Worm (Caenorhabditis elegans) whole organism, L4 larva: ENCODE data around the gene R102.3.

ENCODE experiments used
- F49E8.2 ChIP-seq: sonication (generic microtip); optimal IDR thresholded peaks from 2 replicates; lab custom pipeline; 2016; ENCODE audit warnings: missing compliant biosample characterization, mild to moderate bottlenecking, missing genetic modification characterization, borderline replicate concordance
- R02D3.7 ChIP-seq: fragments of 150-350 bp; sonication (generic microtip); optimal IDR thresholded peaks from 3 replicates; lab custom pipeline; 2014; ENCODE audit warnings: missing biosample characterization, missing genetic modification characterization
- T26A8.4 ChIP-seq: fragments of 200-800 bp; sonication (Bioruptor generic); IDR thresholded peaks from 2 replicates; pipeline ENCODE4 v1.3.6; 2022; ENCODE audit warnings: missing genetic modification characterization, missing compliant biosample characterization
- Y5F2A.4 ChIP-seq: fragments of 200-800 bp; sonication (Bioruptor generic); optimal IDR thresholded peaks from 2 replicates; lab custom pipeline; 2018; ENCODE audit warnings: mild to moderate bottlenecking, missing genetic modification characterization, missing compliant biosample characterization
- Y75B8A.6 ChIP-seq: fragments of 200-800 bp; sonication (Bioruptor generic); IDR thresholded peaks from 2 replicates; pipeline ENCODE4 v1.3.6; 2022; ENCODE audit warnings: missing genetic modification reagents, missing genetic modification characterization, missing compliant biosample characterization
- arid-1 ChIP-seq: fragments of 200-800 bp; sonication (Bioruptor generic); conservative IDR thresholded peaks from 2 replicates; pipeline ENCODE4 v1.3.6; 2022; ENCODE audit warnings: missing genetic modification reagents, missing genetic modification characterization, missing compliant biosample characterization
- ces-1 ChIP-seq: fragments of 150-350 bp; sonication (generic microtip); optimal IDR thresholded peaks from 4 replicates; lab custom pipeline; 2014; ENCODE audit warnings: missing biosample characterization, missing genetic modification reagents, missing genetic modification characterization
- ctbp-1 ChIP-seq: fragments of 200-800 bp; sonication (Bioruptor generic); IDR thresholded peaks from 2 replicates; pipeline ENCODE4 v1.3.6; 2022; ENCODE audit warnings: missing genetic modification reagents, missing genetic modification characterization, missing compliant biosample characterization
- daf-19 ChIP-seq: fragments of 200-800 bp; sonication (Bioruptor generic); conservative IDR thresholded peaks from 2 replicates; pipeline ENCODE4 v1.3.6; 2022; ENCODE audit warnings: missing genetic modification characterization, missing compliant biosample characterization
- daf-8 ChIP-seq: fragments of 200-800 bp; sonication (Bioruptor generic); IDR thresholded peaks from 2 replicates; pipeline ENCODE4 v1.3.6; 2022; ENCODE audit warnings: missing genetic modification characterization, missing compliant biosample characterization
- fkh-10 ChIP-seq: fragments of 150-350 bp; optimal IDR thresholded peaks from 2 replicates; lab custom pipeline; 2014; ENCODE audit warnings: missing biosample characterization, missing genetic modification reagents, missing genetic modification characterization
- fos-1 ChIP-seq: fragments of 150-350 bp; optimal IDR thresholded peaks from 2 replicates; lab custom pipeline; 2014; ENCODE audit warnings: missing biosample characterization, missing genetic modification characterization
- hlh-11 ChIP-seq: fragments of 200-800 bp; sonication (Bioruptor generic); optimal IDR thresholded peaks from 2 replicates; lab custom pipeline; 2018; ENCODE audit warnings: mild to moderate bottlenecking, missing genetic modification characterization, missing compliant biosample characterization
- hlh-30 ChIP-seq: sonication (generic microtip); optimal IDR thresholded peaks from 2 replicates; lab custom pipeline; 2017; ENCODE audit warnings: antibody characterized with exemption, mild to moderate bottlenecking, missing genetic modification characterization, missing compliant biosample characterization; ENCODE audit not compliant: insufficient read depth
- lin-29 ChIP-seq: fragments of 200-800 bp; sonication (Bioruptor generic); IDR thresholded peaks from 2 replicates; pipeline ENCODE4 v1.3.6; 2022; ENCODE audit warnings: missing genetic modification reagents, missing genetic modification characterization, missing compliant biosample characterization
- lir-3 ChIP-seq: sonication (generic microtip); optimal IDR thresholded peaks from 2 replicates; lab custom pipeline; 2016; ENCODE audit warnings: mild to moderate bottlenecking, missing genetic modification characterization, missing compliant biosample characterization
- madf-5 ChIP-seq, 2 experiments: fragments of 200-800 bp; sonication (Bioruptor generic); IDR thresholded peaks; 2 replicates each; pipeline ENCODE4 v1.3.6; 2022; ENCODE audit warnings: missing compliant biosample characterization in 2 of 2, missing genetic modification characterization in 2 of 2
- madf-9 ChIP-seq: fragments of 200-800 bp; sonication (Bioruptor generic); conservative IDR thresholded peaks from 2 replicates; pipeline ENCODE4 v1.3.6; 2022; ENCODE audit warnings: missing genetic modification reagents, missing genetic modification characterization, missing compliant biosample characterization
- mep-1 ChIP-seq: fragments of 150-350 bp; sonication (generic microtip); optimal IDR thresholded peaks from 3 replicates; lab custom pipeline; 2014; ENCODE audit warnings: missing biosample characterization, missing genetic modification characterization
- mes-2 ChIP-seq: sonication (generic microtip); optimal IDR thresholded peaks from 2 replicates; lab custom pipeline; 2016; ENCODE audit warnings: missing genotype, mild to moderate bottlenecking, missing genetic modification characterization, missing compliant biosample characterization; ENCODE audit not compliant: poor library complexity, severe bottlenecking
- nhr-11 ChIP-seq: fragments of 150-350 bp; optimal IDR thresholded peaks from 2 replicates; lab custom pipeline; 2014; ENCODE audit warnings: missing biosample characterization, missing genetic modification characterization
- nhr-237 ChIP-seq: sonication (generic microtip); optimal IDR thresholded peaks from 2 replicates; lab custom pipeline; 2017; ENCODE audit warnings: missing biosample characterization, missing genetic modification characterization
- nhr-28 ChIP-seq: fragments of 150-350 bp; optimal IDR thresholded peaks from 2 replicates; lab custom pipeline; 2014; ENCODE audit warnings: missing biosample characterization, missing genetic modification characterization
- php-3 ChIP-seq: fragments of 200-800 bp; sonication (Bioruptor generic); IDR thresholded peaks from 2 replicates; pipeline ENCODE4 v1.3.6; 2022; ENCODE audit warnings: missing genetic modification reagents, missing genetic modification characterization, missing compliant biosample characterization
- pqm-1 ChIP-seq: sonication (generic microtip); optimal IDR thresholded peaks from 2 replicates; lab custom pipeline; 2017; ENCODE audit warnings: missing biosample characterization, missing genetic modification characterization
- rbr-2 ChIP-seq: sonication (generic microtip); optimal IDR thresholded peaks from 2 replicates; lab custom pipeline; 2016; ENCODE audit warnings: missing genotype, missing genetic modification characterization, missing compliant biosample characterization
- saeg-2 ChIP-seq: fragments of 200-800 bp; sonication (Bioruptor generic); IDR thresholded peaks from 2 replicates; pipeline ENCODE4 v1.3.6; 2022; ENCODE audit warnings: missing genetic modification reagents, missing genetic modification characterization, missing compliant biosample characterization
- skn-1 ChIP-seq: fragments of 150-350 bp; optimal IDR thresholded peaks from 2 replicates; lab custom pipeline; 2014; ENCODE audit warnings: missing biosample characterization, missing genetic modification characterization
- snpc-4 ChIP-seq: fragments of 150-350 bp; optimal IDR thresholded peaks from 2 replicates; lab custom pipeline; 2014; ENCODE audit warnings: missing biosample characterization, missing genetic modification characterization
- spr-3 ChIP-seq: fragments of 200-800 bp; sonication (Bioruptor generic); optimal IDR thresholded peaks from 2 replicates; lab custom pipeline; 2018; ENCODE audit warnings: mild to moderate bottlenecking, missing genetic modification characterization, missing compliant biosample characterization
- unc-62 ChIP-seq, 3 experiments: fragments of 150-350 bp in 1 of 3; sonication (generic microtip); optimal IDR thresholded peaks in 2 of 3; peaks in 1 of 3; 1 replicate in 1 of 3; 2 replicates in 2 of 3; lab custom pipeline; 2014 to 2017; ENCODE audit warnings: missing biosample characterization in 3 of 3, missing genetic modification characterization in 3 of 3, missing genetic modification reagents in 3 of 3, missing genotype in 1 of 3
- zfp-2 ChIP-seq: sonication (generic microtip); optimal IDR thresholded peaks from 2 replicates; lab custom pipeline; 2016; ENCODE audit warnings: mild to moderate bottlenecking, missing genetic modification characterization, missing compliant biosample characterization
- zip-2 ChIP-seq: fragments of 150-350 bp; optimal IDR thresholded peaks from 2 replicates; lab custom pipeline; 2014; ENCODE audit warnings: missing biosample characterization, missing genetic modification characterization

The R102.3 gene

DNA sequence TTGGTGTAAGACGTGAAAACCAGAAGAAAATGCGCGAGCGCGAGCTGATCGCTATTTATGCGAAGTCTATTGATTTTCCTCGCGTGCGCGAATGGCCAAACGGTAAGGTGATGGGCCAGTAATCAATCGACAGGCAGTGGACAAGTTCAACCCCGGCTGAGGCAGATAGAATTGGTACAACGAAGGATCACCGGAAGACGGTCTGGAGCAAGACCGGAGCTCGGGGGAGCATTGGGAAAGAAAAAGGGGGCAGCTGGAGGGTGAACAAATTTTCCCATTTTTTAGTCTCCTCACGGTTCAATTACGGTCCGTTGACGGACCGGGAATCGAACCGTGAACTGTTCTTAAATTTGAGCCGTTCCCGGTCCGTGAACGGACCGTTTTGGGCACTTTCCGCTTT, 31.0 kb upstream of the R102.3 start (continued):
- 0 out of 2 replicates have a peak, but pooled peaks have one; percentile 35 for TF ChIP-seq saeg-2 (GFP tag; lab: Robert Waterston, UW)

DNA sequence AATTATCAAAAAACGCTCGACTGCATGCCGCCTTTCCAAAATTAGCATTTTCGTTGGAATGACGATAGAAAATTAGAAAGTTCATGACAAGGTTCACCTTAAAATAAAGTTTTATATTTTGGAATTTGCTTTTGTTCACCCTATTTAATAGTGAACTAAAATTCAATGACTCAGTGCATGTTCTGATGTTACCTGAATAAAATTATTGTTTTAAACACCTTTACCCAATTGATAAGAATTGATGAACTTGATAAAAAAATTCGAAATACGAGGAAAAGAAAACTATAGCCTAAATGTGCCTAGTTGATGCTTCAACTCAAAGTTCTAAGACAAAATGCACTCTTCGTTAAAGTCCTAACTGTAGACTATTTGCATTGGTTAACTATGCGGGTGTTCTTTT, 28.2 kb upstream of the R102.3 start:
- no peak for TF ChIP-seq mep-1 (tag; lab: Kevin White, UChicago)
- peak in 1 of 2 experiments; percentile 79 for TF ChIP-seq unc-62 (GFP tag; optimal IDR thresholded peaks at IDR 0.05 in 1 of 2; lab: Kevin White, UChicago)
- no peak for TF ChIP-seq unc-62 (tag; optimal IDR thresholded peaks at IDR 0.05; lab: Kevin White, UChicago)
- no peak for TF ChIP-seq rbr-2 (tag; lab: Kevin White, UChicago)
- TF ChIP-seq nhr-28 (tag; lab: Kevin White, UChicago), result peak; percentile 18

DNA sequence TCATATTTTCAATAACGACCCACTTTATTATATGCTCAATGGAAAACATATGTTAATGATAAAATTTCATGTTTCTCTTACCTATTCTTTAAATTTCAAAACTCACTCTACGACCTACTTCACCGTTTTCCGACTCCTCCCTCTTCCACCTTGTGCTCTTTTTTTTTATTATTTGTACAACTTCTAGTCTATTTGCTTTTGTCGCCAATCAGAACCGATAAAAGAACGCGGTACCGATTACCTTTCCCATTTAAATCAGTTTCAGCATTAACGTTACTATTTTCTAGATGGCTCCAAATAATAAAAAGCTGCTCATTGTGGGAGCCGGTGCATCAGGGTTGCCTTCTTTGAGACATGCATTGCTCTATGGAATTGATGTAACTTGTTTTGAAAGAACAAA, 27.6 kb upstream of the R102.3 start, which contains the start of gene fmo-1:
fmo-1 (plus strand) TSS at position 98 of the 400 bp plus-strand sequence.
- TF ChIP-seq hlh-11 (peak; percentile 16), fos-1 (no peak), T26A8.4 (GFP tag; lab: Robert Waterston, UW) (no peak), R02D3.7 (tag; lab: Kevin White, UChicago) (no peak), lir-3 (tag; lab: Kevin White, UChicago) (no peak), arid-1 (no peak), pqm-1 (peak; percentile 50), nhr-28 (tag; lab: Kevin White, UChicago) (peak; percentile 60), Y75B8A.6 (no peak)

DNA sequence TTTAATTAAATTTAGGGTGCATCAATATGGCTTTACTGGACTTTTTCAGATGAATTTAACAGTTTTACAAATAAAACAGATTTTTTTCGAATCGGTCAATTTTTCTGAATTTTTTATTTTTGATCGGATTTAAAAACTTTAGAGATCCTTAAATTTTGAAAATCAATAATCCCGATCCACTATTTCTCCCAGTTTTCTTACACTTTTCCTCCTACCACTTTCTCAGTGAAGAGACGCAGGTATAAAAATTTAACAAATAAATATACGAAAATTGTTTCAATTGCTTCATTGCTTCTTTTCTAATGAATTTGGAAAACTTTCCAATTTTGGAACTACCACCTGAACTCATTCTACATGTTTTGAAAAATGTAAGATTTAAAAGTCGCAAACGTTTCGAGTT, 25.2 kb upstream of the R102.3 start, which contains the start of gene K08C7.7:
K08C7.7 (plus strand) TSS at position 301 of the 400 bp plus-strand sequence.
- no peak for TF ChIP-seq zfp-2 (tag; lab: Kevin White, UChicago)
- TF ChIP-seq lin-29 (GFP tag; lab: Robert Waterston, UW), result no peak
- no peak for TF ChIP-seq Y75B8A.6
- no peak for TF ChIP-seq zip-2
- no peak for TF ChIP-seq daf-19 (GFP tag; lab: Robert Waterston, UW)
- no peak for TF ChIP-seq Y5F2A.4 (GFP tag; lab: Kevin White, UChicago)
- no peak for TF ChIP-seq nhr-237
- TF ChIP-seq php-3 (GFP tag; lab: Robert Waterston, UW), result no peak

DNA sequence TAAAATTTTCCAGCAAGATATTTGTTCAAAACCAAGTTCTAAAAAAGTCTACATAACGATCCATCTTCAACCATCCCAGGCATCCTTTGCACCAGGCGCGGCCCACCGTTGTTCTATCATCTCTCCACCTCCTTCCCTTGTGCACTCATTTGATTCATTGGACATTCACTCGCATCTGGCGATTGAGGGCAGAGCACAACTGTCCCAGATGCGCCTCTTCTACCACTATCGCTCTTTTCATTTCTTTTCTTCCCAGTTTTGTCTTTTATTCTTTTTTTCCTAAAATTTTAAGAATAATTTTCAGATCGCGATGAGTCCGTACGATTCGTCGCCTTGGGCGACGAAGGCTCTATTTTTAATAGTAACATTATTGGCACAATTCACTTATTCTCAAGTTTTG, 22.8 kb upstream of the R102.3 start, which contains the start of gene epi-1:
epi-1 (plus strand) TSS at position 301 of the 400 bp plus-strand sequence.
- no peak for TF ChIP-seq unc-62 (GFP tag; optimal IDR thresholded peaks at IDR 0.05 in 1 of 2; lab: Kevin White, UChicago)
- TF ChIP-seq unc-62 (tag; optimal IDR thresholded peaks at IDR 0.05; lab: Kevin White, UChicago), result no peak
- TF ChIP-seq spr-3, result no peak
- TF ChIP-seq zfp-2 (tag; lab: Kevin White, UChicago), result no peak
- TF ChIP-seq ctbp-1 (GFP tag; lab: Robert Waterston, UW), result no peak
- TF ChIP-seq madf-5 (GFP tag; IDR thresholded peaks at IDR 0.05; lab: Robert Waterston, UW), result no peak
- TF ChIP-seq hlh-30 (tag; lab: Kevin White, UChicago), result no peak
- TF ChIP-seq skn-1 (tag; lab: Kevin White, UChicago), result no peak
- no peak for TF ChIP-seq Y75B8A.6
- no peak for TF ChIP-seq nhr-11 (tag; lab: Kevin White, UChicago)
- no peak for TF ChIP-seq ces-1
- TF ChIP-seq daf-8, result no peak

DNA sequence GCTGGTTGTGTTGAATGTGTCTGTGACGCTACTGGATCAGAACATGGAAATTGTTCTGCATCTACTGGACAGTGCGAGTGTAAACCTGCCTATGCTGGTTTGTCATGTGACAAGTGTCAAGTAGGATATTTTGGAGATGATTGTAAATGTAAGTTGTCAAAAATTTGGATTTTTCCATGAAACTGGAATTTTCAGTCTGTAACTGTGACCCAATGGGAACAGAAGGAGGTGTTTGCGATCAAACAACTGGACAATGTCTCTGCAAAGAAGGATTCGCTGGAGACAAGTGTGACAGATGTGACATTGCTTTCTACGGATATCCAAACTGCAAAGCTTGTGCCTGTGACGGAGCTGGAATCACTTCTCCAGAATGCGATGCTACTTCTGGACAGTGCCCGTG, 20.8 kb upstream of the R102.3 start:
- TF ChIP-seq madf-9 (GFP tag; lab: Robert Waterston, UW) (no peak), mes-2 (tag; lab: Kevin White, UChicago) (no peak), skn-1 (tag; lab: Kevin White, UChicago) (no peak), fkh-10 (GFP tag; lab: Kevin White, UChicago) (no peak), snpc-4 (tag; lab: Kevin White, UChicago) (no peak), F49E8.2 (tag; lab: Kevin White, UChicago) (no peak), unc-62 (GFP tag; optimal IDR thresholded peaks at IDR 0.05 in 1 of 2; lab: Kevin White, UChicago) (peak in 1 of 2 experiments; percentile 99), unc-62 (tag; optimal IDR thresholded peaks at IDR 0.05; lab: Kevin White, UChicago) (no peak)
